Fruit fly (Drosophila melanogaster) whole organism, embryonic: Measurements from ENCODE around the gene mRpS10.

ENCODE experiments used
- Atf-2 ChIP-seq: fragments of 200-800 bp; sonication (Bioruptor generic); optimal IDR thresholded peaks from 2 replicates; lab custom pipeline; 2016; ENCODE audit warnings: missing biosample characterization, missing genetic modification characterization
- Atf3 ChIP-seq: fragments of 200-800 bp; sonication (Bioruptor generic); optimal IDR thresholded peaks from 3 replicates; lab custom pipeline; 2016; ENCODE audit warnings: missing biosample characterization, missing genetic modification characterization
- Bgb ChIP-seq: fragments of 200-800 bp; sonication (Bioruptor generic); IDR thresholded peaks from 2 replicates; pipeline ENCODE4 v1.3.6; 2022; ENCODE audit warnings: missing biosample characterization, missing genetic modification characterization; ENCODE audit not compliant: partially characterized antibody
- CG11247 ChIP-seq: fragments of 200-800 bp; sonication (Bioruptor generic); IDR thresholded peaks from 2 replicates; pipeline ENCODE4 v1.3.6; 2022; ENCODE audit warnings: missing biosample characterization, missing genetic modification characterization
- CG12219 ChIP-seq: fragments of 200-800 bp; sonication (Bioruptor generic); optimal IDR thresholded peaks from 3 replicates; lab custom pipeline; 2018; ENCODE audit warnings: missing biosample characterization, mild to moderate bottlenecking, missing genetic modification characterization
- CG1233 ChIP-seq: fragments of 200-800 bp; sonication (Bioruptor generic); optimal IDR thresholded peaks from 4 replicates; lab custom pipeline; 2018; ENCODE audit warnings: missing biosample characterization, mild to moderate bottlenecking, missing genetic modification characterization
- CG14860 ChIP-seq: fragments of 200-800 bp; sonication (Bioruptor generic); IDR thresholded peaks from 3 replicates; pipeline ENCODE4 v1.3.6; 2022; ENCODE audit warnings: missing biosample characterization, missing genetic modification characterization; ENCODE audit not compliant: partially characterized antibody
- CG15269 ChIP-seq: fragments of 200-800 bp; sonication (Bioruptor generic); optimal IDR thresholded peaks from 2 replicates; lab custom pipeline; 2018; ENCODE audit warnings: missing biosample characterization, mild to moderate bottlenecking, missing genetic modification characterization, moderate library complexity
- CG15479 ChIP-seq: fragments of 200-800 bp; sonication (Bioruptor generic); optimal IDR thresholded peaks from 3 replicates; lab custom pipeline; 2019; ENCODE audit warnings: missing biosample characterization, mild to moderate bottlenecking, missing genetic modification characterization, moderate library complexity
- CG1603 ChIP-seq: fragments of 200-800 bp; sonication (Bioruptor generic); optimal IDR thresholded peaks from 2 replicates; lab custom pipeline; 2019; ENCODE audit warnings: missing biosample characterization, mild to moderate bottlenecking, missing genetic modification characterization, moderate library complexity
- CG16779 ChIP-seq: fragments of 200-800 bp; sonication (Bioruptor generic); IDR thresholded peaks from 2 replicates; pipeline ENCODE4 v1.3.6; 2022; ENCODE audit warnings: missing biosample characterization, missing genetic modification characterization
- CG16813 ChIP-seq: fragments of 200-800 bp; sonication (Bioruptor generic); IDR thresholded peaks from 3 replicates; pipeline ENCODE4 v1.3.6; 2022; ENCODE audit warnings: missing biosample characterization, missing genetic modification characterization; ENCODE audit not compliant: partially characterized antibody
- CG17359 ChIP-seq: fragments of 200-800 bp; sonication (Bioruptor generic); optimal IDR thresholded peaks from 3 replicates; lab custom pipeline; 2018; ENCODE audit warnings: missing biosample characterization, mild to moderate bottlenecking, missing genetic modification characterization, moderate library complexity
- CG2129 ChIP-seq: fragments of 200-800 bp; sonication (Bioruptor generic); IDR thresholded peaks from 2 replicates; pipeline ENCODE4 v1.3.6; 2022; ENCODE audit warnings: missing biosample characterization, missing genetic modification characterization; ENCODE audit not compliant: partially characterized antibody
- CG3065 ChIP-seq: fragments of 200-800 bp; sonication (Bioruptor generic); optimal IDR thresholded peaks from 2 replicates; lab custom pipeline; 2016; ENCODE audit warnings: missing biosample characterization, missing genetic modification characterization
- CG4282 ChIP-seq: fragments of 200-800 bp; sonication (Bioruptor generic); optimal IDR thresholded peaks from 2 replicates; lab custom pipeline; 2016; ENCODE audit warnings: missing biosample characterization, missing genetic modification characterization
- CG4360 ChIP-seq: fragments of 200-800 bp; sonication (Bioruptor generic); IDR thresholded peaks from 2 replicates; pipeline ENCODE4 v1.3.6; 2022; ENCODE audit warnings: missing biosample characterization, missing genetic modification characterization
- CG6254 ChIP-seq: fragments of 200-800 bp; sonication (Bioruptor generic); optimal IDR thresholded peaks from 3 replicates; lab custom pipeline; 2017; ENCODE audit warnings: mild to moderate bottlenecking, missing biosample characterization, missing genetic modification reagents, missing genetic modification characterization
- CG7271 ChIP-seq: fragments of 200-800 bp; sonication (Bioruptor generic); optimal IDR thresholded peaks from 2 replicates; lab custom pipeline; 2018; ENCODE audit warnings: missing biosample characterization, mild to moderate bottlenecking, missing genetic modification characterization, moderate library complexity
- CG7839 ChIP-seq: fragments of 200-800 bp; sonication (Bioruptor generic); optimal IDR thresholded peaks from 3 replicates; lab custom pipeline; 2018; ENCODE audit warnings: missing biosample characterization, mild to moderate bottlenecking, missing genetic modification characterization, moderate library complexity
- CG7928 ChIP-seq: fragments of 200-800 bp; sonication (Bioruptor generic); optimal IDR thresholded peaks from 2 replicates; lab custom pipeline; 2017; ENCODE audit warnings: missing biosample characterization, mild to moderate bottlenecking, missing genetic modification characterization
- CG7987 ChIP-seq: fragments of 200-800 bp; sonication (Bioruptor generic); optimal IDR thresholded peaks from 2 replicates; lab custom pipeline; 2018; ENCODE audit warnings: missing biosample characterization, mild to moderate bottlenecking, missing genetic modification characterization, moderate library complexity
- CG8281 ChIP-seq: fragments of 200-800 bp; sonication (Bioruptor generic); optimal IDR thresholded peaks from 2 replicates; lab custom pipeline; 2018; ENCODE audit warnings: missing biosample characterization, mild to moderate bottlenecking, missing genetic modification characterization, moderate library complexity
- Gug ChIP-seq: fragments of 200-800 bp; sonication (Bioruptor generic); IDR thresholded peaks from 4 replicates; pipeline ENCODE4 v1.3.6; 2022; ENCODE audit warnings: missing biosample characterization, missing genetic modification characterization
- HmgD ChIP-seq: fragments of 200-800 bp; sonication (Bioruptor generic); optimal IDR thresholded peaks from 3 replicates; lab custom pipeline; 2016; ENCODE audit warnings: missing biosample characterization, missing genetic modification characterization
- Hsf ChIP-seq: fragments of 200-800 bp; sonication (Bioruptor generic); optimal IDR thresholded peaks from 3 replicates; lab custom pipeline; 2016; ENCODE audit warnings: missing biosample characterization, missing genetic modification characterization
- Kr ChIP-seq: fragments of 200-800 bp; sonication (Bioruptor generic); optimal IDR thresholded peaks from 2 replicates; lab custom pipeline; 2017; ENCODE audit warnings: missing biosample characterization, mild to moderate bottlenecking, missing genetic modification characterization
- Optix ChIP-seq: fragments of 200-800 bp; sonication (Bioruptor generic); IDR thresholded peaks from 3 replicates; pipeline ENCODE4 v1.3.6; 2022; ENCODE audit warnings: missing biosample characterization, missing genetic modification characterization
- PHDP ChIP-seq: fragments of 200-800 bp; sonication (Bioruptor generic); optimal IDR thresholded peaks from 3 replicates; lab custom pipeline; 2018; ENCODE audit warnings: missing biosample characterization, mild to moderate bottlenecking, missing genetic modification characterization, moderate library complexity
- Sox102F ChIP-seq: fragments of 200-800 bp; sonication (Bioruptor generic); optimal IDR thresholded peaks from 2 replicates; lab custom pipeline; 2018; ENCODE audit warnings: missing biosample characterization, mild to moderate bottlenecking, missing genetic modification characterization, moderate library complexity
- Sry-δ ChIP-seq: fragments of 200-800 bp; sonication (Bioruptor generic); optimal IDR thresholded peaks from 2 replicates; lab custom pipeline; 2016; ENCODE audit warnings: missing biosample characterization, missing genetic modification characterization
- Taf1 ChIP-seq: fragments of 200-800 bp; sonication (Bioruptor generic); IDR thresholded peaks from 2 replicates; pipeline ENCODE4 v1.3.6; 2022; ENCODE audit warnings: missing biosample characterization, missing genetic modification characterization
- ap ChIP-seq: fragments of 200-800 bp; sonication (Bioruptor generic); IDR thresholded peaks from 2 replicates; pipeline ENCODE4 v1.3.6; 2022; ENCODE audit warnings: missing biosample characterization, missing genetic modification characterization
- bbx ChIP-seq: fragments of 200-800 bp; sonication (Bioruptor generic); IDR thresholded peaks from 2 replicates; pipeline ENCODE4 v1.3.6; 2022; ENCODE audit warnings: missing biosample characterization, missing genetic modification characterization; ENCODE audit not compliant: partially characterized antibody
- btn ChIP-seq: fragments of 200-800 bp; sonication (Bioruptor generic); optimal IDR thresholded peaks from 2 replicates; lab custom pipeline; 2016; ENCODE audit warnings: missing biosample characterization, missing genetic modification characterization
- cad ChIP-seq: fragments of >200 bp; optimal IDR thresholded peaks from 2 replicates; lab custom pipeline; 2017; ENCODE audit warnings: missing biosample characterization, missing genetic modification characterization
- cas ChIP-seq: fragments of 200-800 bp; sonication (Bioruptor generic); IDR thresholded peaks from 2 replicates; pipeline ENCODE4 v1.3.6; 2022; ENCODE audit warnings: missing biosample characterization, missing genetic modification characterization
- dpn ChIP-seq, 2 experiments: fragments of 200-800 bp; sonication (Bioruptor generic); optimal IDR thresholded peaks; 3 replicates each; lab custom pipeline; 2016; ENCODE audit warnings: missing biosample characterization in 2 of 2, missing genetic modification characterization in 2 of 2
- ems ChIP-seq: fragments of 200-800 bp; sonication (Bioruptor generic); optimal IDR thresholded peaks from 3 replicates; lab custom pipeline; 2016; ENCODE audit warnings: missing biosample characterization, missing genetic modification characterization
- esg ChIP-seq: fragments of 200-800 bp; sonication (Bioruptor generic); conservative IDR thresholded peaks from 2 replicates; pipeline ENCODE4 v1.3.6; 2022; ENCODE audit warnings: missing biosample characterization, missing genetic modification characterization
- mirr ChIP-seq: fragments of 200-800 bp; sonication (Bioruptor generic); optimal IDR thresholded peaks from 3 replicates; lab custom pipeline; 2018; ENCODE audit warnings: missing biosample characterization, mild to moderate bottlenecking, missing genetic modification characterization
- pita ChIP-seq: fragments of 200-800 bp; sonication (Bioruptor generic); optimal IDR thresholded peaks from 2 replicates; lab custom pipeline; 2017; ENCODE audit warnings: missing biosample characterization, mild to moderate bottlenecking, missing genetic modification characterization
- row ChIP-seq: fragments of 200-800 bp; sonication (Bioruptor generic); IDR thresholded peaks from 3 replicates; pipeline ENCODE4 v1.3.6; 2022; ENCODE audit warnings: missing biosample characterization, missing genetic modification characterization
- sens-2 ChIP-seq: fragments of 200-800 bp; sonication (Bioruptor generic); IDR thresholded peaks from 2 replicates; pipeline ENCODE4 v1.3.6; 2022; ENCODE audit warnings: missing biosample characterization, missing genetic modification characterization
- sisA ChIP-seq: fragments of 200-800 bp; sonication (Bioruptor generic); IDR thresholded peaks from 2 replicates; pipeline ENCODE4 v1.3.6; 2022; ENCODE audit warnings: missing biosample characterization, missing genetic modification characterization
- so ChIP-seq: fragments of 200-800 bp; sonication (Bioruptor generic); IDR thresholded peaks from 3 replicates; pipeline ENCODE4 v1.3.6; 2022; ENCODE audit warnings: missing biosample characterization, missing genetic modification characterization
- wor ChIP-seq: fragments of 200-800 bp; sonication (Bioruptor generic); IDR thresholded peaks from 2 replicates; pipeline ENCODE4 v1.3.6; 2022; ENCODE audit warnings: missing biosample characterization, missing genetic modification characterization
- zen ChIP-seq: fragments of 200-800 bp; sonication (Bioruptor generic); optimal IDR thresholded peaks from 3 replicates; lab custom pipeline; 2018; ENCODE audit warnings: missing biosample characterization, mild to moderate bottlenecking, missing genetic modification characterization, moderate library complexity

mRpS10 gene

DNA sequence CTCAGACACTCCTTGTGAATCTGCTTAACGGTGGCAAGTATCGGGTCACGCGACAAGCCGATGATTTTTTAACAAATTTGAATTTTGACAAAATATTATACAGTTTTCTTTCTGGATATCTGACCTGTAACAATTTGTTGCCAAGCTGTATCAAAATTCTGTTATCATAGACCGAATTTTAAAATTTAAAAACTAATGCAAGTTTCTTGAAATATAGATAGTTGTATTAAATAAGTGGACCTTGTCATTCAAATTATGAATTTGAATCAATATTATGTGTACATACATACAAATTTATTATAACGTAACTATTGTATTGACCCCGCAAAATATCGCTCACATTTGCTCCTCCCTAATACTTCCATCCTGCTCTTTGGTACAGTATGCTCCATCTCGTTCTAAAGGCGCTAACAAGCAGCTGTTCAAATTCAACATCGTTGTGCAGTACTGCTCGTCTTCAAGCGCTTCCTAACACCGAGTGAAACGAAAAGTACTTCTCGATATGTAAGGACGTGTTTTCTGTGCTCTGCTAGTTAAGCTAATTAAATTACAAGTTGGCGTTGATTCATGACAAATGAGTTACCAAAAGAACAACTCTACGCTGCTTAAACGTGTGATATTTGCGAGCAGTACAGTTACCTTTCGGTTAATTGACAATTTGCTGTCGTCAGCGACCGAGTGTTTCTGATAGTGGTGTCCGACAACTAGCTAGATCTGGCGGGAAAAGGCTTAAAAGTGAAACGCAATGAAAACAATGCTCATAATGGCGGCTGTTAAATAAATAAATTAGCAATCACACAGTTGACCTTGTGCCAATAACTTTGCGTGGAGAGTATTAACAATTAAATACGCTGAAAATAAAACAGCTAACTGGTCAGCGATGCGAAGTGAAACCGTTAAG is 33.1 kb upstream of the mRpS10 start, which contains the start of the genes Kpc1 and CG42542 (continued):
- peak; percentile 57; the same call in 1 of the 3 replicates for TF ChIP-seq Optix (GFP tag; lab: Robert Waterston, UW)
- peak; percentile 54 for TF ChIP-seq CG7987
- no peak for TF ChIP-seq CG7928
- peak; percentile 38 for TF ChIP-seq Atf3 (GFP tag; lab: Kevin White, UChicago)
- peak; percentile 84 for TF ChIP-seq Bgb (GFP tag; lab: Robert Waterston, UW)
- TF ChIP-seq mirr (GFP tag; lab: Kevin White, UChicago) = peak; percentile 29
- TF ChIP-seq PHDP (tag; lab: Kevin White, UChicago) = no peak
- peak; percentile 88 for TF ChIP-seq CG14860 (GFP tag; lab: Robert Waterston, UW)
- TF ChIP-seq CG12219 (GFP tag; lab: Kevin White, UChicago) = no peak
- TF ChIP-seq btn (GFP tag; lab: Kevin White, UChicago) = peak; percentile 16
- peak; percentile 11 for TF ChIP-seq Kr (GFP tag; lab: Kevin White, UChicago)
- no peak for TF ChIP-seq cad (GFP tag; lab: Kevin White, UChicago)
- TF ChIP-seq CG17359 = peak; percentile 45
- TF ChIP-seq CG4360 (GFP tag; lab: Robert Waterston, UW) = 0 out of 2 replicates have a peak, but pooled peaks have one; percentile 16
- TF ChIP-seq Sry-δ (GFP tag; lab: Kevin White, UChicago) = peak; percentile 98
- TF ChIP-seq Sox102F (GFP tag; lab: Kevin White, UChicago) = peak; percentile 62
- TF ChIP-seq CG4282 (GFP tag; lab: Kevin White, UChicago) = peak; percentile 82
- TF ChIP-seq Taf1 (GFP tag; lab: Robert Waterston, UW) = 0 out of 2 replicates have a peak, but pooled peaks have one; percentile 24
- TF ChIP-seq dpn (GFP tag; optimal IDR thresholded peaks at IDR 0.05; lab: Kevin White, UChicago) = peak; percentile 73 to 82
- TF ChIP-seq CG6254 = no peak
- no peak for TF ChIP-seq CG8281 (tag; lab: Kevin White, UChicago)
- TF ChIP-seq CG15269 = peak; percentile 55
- peak; percentile 92 for TF ChIP-seq row (GFP tag; lab: Robert Waterston, UW)
- TF ChIP-seq Hsf (GFP tag; lab: Kevin White, UChicago) = peak; percentile 87
- TF ChIP-seq CG2129 (GFP tag; lab: Robert Waterston, UW) = peak; percentile 75
- TF ChIP-seq HmgD = peak; percentile 73
- peak; percentile 72 for TF ChIP-seq Atf-2 (GFP tag; lab: Kevin White, UChicago)
- TF ChIP-seq CG3065 = peak; percentile 58
- TF ChIP-seq sens-2 (GFP tag; lab: Robert Waterston, UW) = no peak; the same call in 1 of the 2 replicates
- TF ChIP-seq wor (GFP tag; lab: Robert Waterston, UW) = 0 out of 2 replicates have a peak, but pooled peaks have one; percentile 22
- TF ChIP-seq CG1233 (GFP tag; lab: Kevin White, UChicago) = peak; percentile 11
- TF ChIP-seq CG16813 = peak; percentile 92
- peak; percentile 69 for TF ChIP-seq CG11247 (GFP tag; lab: Robert Waterston, UW)
- peak; percentile 41; the same call in 1 of the 2 replicates for TF ChIP-seq CG16779 (GFP tag; lab: Robert Waterston, UW)
- no peak for TF ChIP-seq CG7839 (tag; lab: Kevin White, UChicago)
- peak; percentile 16; the same call in 1 of the 2 replicates for TF ChIP-seq cas
- TF ChIP-seq so = peak; percentile 56; the same call in 1 of the 3 replicates
- no peak for TF ChIP-seq CG7271
- TF ChIP-seq bbx (GFP tag; lab: Robert Waterston, UW) = peak; percentile 70
- TF ChIP-seq ap = no peak
- peak; percentile 70 for TF ChIP-seq CG1603 (tag; lab: Kevin White, UChicago)
- no peak for TF ChIP-seq CG15479 (GFP tag; lab: Kevin White, UChicago)
- TF ChIP-seq esg (GFP tag; lab: Robert Waterston, UW) = peak; percentile 28; the same call in 1 of the 2 replicates
- peak; percentile 26 for TF ChIP-seq zen
- peak; percentile 37; the same call in 1 of the 2 replicates for TF ChIP-seq sisA (GFP tag; lab: Robert Waterston, UW)
- TF ChIP-seq pita (GFP tag; lab: Kevin White, UChicago) = no peak
- peak; percentile 62; the same call in 3 of the 4 replicates for TF ChIP-seq Gug (GFP tag; lab: Robert Waterston, UW)
- peak; percentile 80 for TF ChIP-seq ems
